Worm (Caenorhabditis elegans) whole organism, L3 larva: ENCODE measurements around the gene far-5.

Source experiments
- R02D3.7 ChIP-seq: fragments of 150-350 bp; optimal IDR thresholded peaks from 2 replicates; lab custom pipeline; 2014; ENCODE audit warnings: missing biosample characterization, missing genetic modification characterization
- aly-2 ChIP-seq: fragments of 150-350 bp; optimal IDR thresholded peaks from 2 replicates; lab custom pipeline; 2014; ENCODE audit warnings: missing biosample characterization, missing genetic modification characterization
- ama-1 ChIP-seq: fragments of 150-350 bp; optimal IDR thresholded peaks from 2 replicates; lab custom pipeline; 2018
- ceh-28 ChIP-seq: fragments of 150-350 bp; optimal IDR thresholded peaks from 2 replicates; lab custom pipeline; 2014; ENCODE audit warnings: missing biosample characterization, missing genetic modification reagents, missing genetic modification characterization
- ceh-82 ChIP-seq: fragments of 150-350 bp; optimal IDR thresholded peaks from 2 replicates; lab custom pipeline; 2014; ENCODE audit warnings: missing biosample characterization, missing genetic modification characterization
- egl-5 ChIP-seq: fragments of 150-350 bp; optimal IDR thresholded peaks from 2 replicates; lab custom pipeline; 2017; ENCODE audit warnings: missing biosample characterization, missing genetic modification reagents, missing genetic modification characterization, inconsistent platforms
- elt-1 ChIP-seq: fragments of 150-350 bp; optimal IDR thresholded peaks from 2 replicates; lab custom pipeline; 2014; ENCODE audit warnings: missing biosample characterization, missing genetic modification characterization
- elt-2 ChIP-seq: sonication (generic microtip); optimal IDR thresholded peaks from 2 replicates; lab custom pipeline; 2016; ENCODE audit warnings: missing genetic modification reagents, mild to moderate bottlenecking, missing genetic modification characterization, missing compliant biosample characterization
- elt-3 ChIP-seq, 3 experiments: fragments of 150-350 bp in 1 of 3; sonication (generic microtip) in 2 of 3; optimal IDR thresholded peaks; 2 replicates in 2 of 3; 4 replicates in 1 of 3; lab custom pipeline; 2014 to 2017; ENCODE audit warnings: missing biosample characterization in 3 of 3, missing genetic modification characterization in 3 of 3
- eor-1 ChIP-seq, 2 experiments: fragments of 150-350 bp; optimal IDR thresholded peaks; 2 replicates each; lab custom pipeline; 2014 to 2018; ENCODE audit warnings: missing biosample characterization in 2 of 2, missing genetic modification characterization in 2 of 2
- fkh-2 ChIP-seq: fragments of 150-350 bp; optimal IDR thresholded peaks from 2 replicates; lab custom pipeline; 2014; ENCODE audit warnings: missing biosample characterization, missing genetic modification reagents, missing genetic modification characterization
- fos-1 ChIP-seq: fragments of 150-350 bp; optimal IDR thresholded peaks from 2 replicates; lab custom pipeline; 2014; ENCODE audit warnings: missing biosample characterization, missing genetic modification characterization
- hmg-11 ChIP-seq: sonication (generic microtip); optimal IDR thresholded peaks from 2 replicates; lab custom pipeline; 2016; ENCODE audit warnings: missing genetic modification characterization, missing compliant biosample characterization
- lin-15B ChIP-seq: fragments of 150-350 bp; optimal IDR thresholded peaks from 2 replicates; lab custom pipeline; 2014; ENCODE audit warnings: missing biosample characterization, missing genetic modification characterization
- lin-39 ChIP-seq: fragments of 150-350 bp; optimal IDR thresholded peaks from 2 replicates; lab custom pipeline; 2018; ENCODE audit warnings: missing biosample characterization, missing genetic modification reagents, missing genetic modification characterization
- lsy-12 ChIP-seq: sonication (generic microtip); optimal IDR thresholded peaks from 2 replicates; lab custom pipeline; 2016; ENCODE audit warnings: mild to moderate bottlenecking, missing genetic modification characterization, missing compliant biosample characterization
- mdl-1 ChIP-seq: fragments of 150-350 bp; optimal IDR thresholded peaks from 2 replicates; lab custom pipeline; 2014; ENCODE audit warnings: missing biosample characterization, missing genetic modification characterization
- mml-1 ChIP-seq: fragments of 150-350 bp; sonication (generic microtip); optimal IDR thresholded peaks from 3 replicates; lab custom pipeline; 2014; ENCODE audit warnings: missing biosample characterization, missing genetic modification characterization
- nfya-1 ChIP-seq: sonication (generic microtip); optimal IDR thresholded peaks from 2 replicates; lab custom pipeline; 2017; ENCODE audit warnings: missing genetic modification characterization, mild to moderate bottlenecking, missing compliant biosample characterization, antibody characterized with exemption, moderate library complexity; ENCODE audit not compliant: insufficient read depth
- nhr-11 ChIP-seq: fragments of 150-350 bp; optimal IDR thresholded peaks from 2 replicates; lab custom pipeline; 2014; ENCODE audit warnings: missing biosample characterization, missing genetic modification characterization
- nhr-12 ChIP-seq: fragments of 150-350 bp; optimal IDR thresholded peaks from 2 replicates; lab custom pipeline; 2014; ENCODE audit warnings: missing biosample characterization, missing genetic modification characterization
- nhr-23 ChIP-seq: fragments of 150-350 bp; optimal IDR thresholded peaks from 2 replicates; lab custom pipeline; 2014; ENCODE audit warnings: missing biosample characterization, missing genetic modification reagents, missing genetic modification characterization
- nhr-25 ChIP-seq: sonication (generic microtip); optimal IDR thresholded peaks from 2 replicates; lab custom pipeline; 2017; ENCODE audit warnings: missing biosample characterization, missing genetic modification characterization
- nhr-76 ChIP-seq: fragments of 150-350 bp; sonication (generic microtip); optimal IDR thresholded peaks from 5 replicates; lab custom pipeline; 2014; ENCODE audit warnings: missing biosample characterization, missing genetic modification characterization
- pqm-1 ChIP-seq: fragments of 150-350 bp; optimal IDR thresholded peaks from 2 replicates; lab custom pipeline; 2017; ENCODE audit warnings: missing biosample characterization, missing genetic modification characterization, inconsistent platforms
- skn-1 ChIP-seq: fragments of 150-350 bp; optimal IDR thresholded peaks from 2 replicates; lab custom pipeline; 2014; ENCODE audit warnings: missing biosample characterization, missing genetic modification characterization
- snpc-4 ChIP-seq: fragments of 150-350 bp; optimal IDR thresholded peaks from 2 replicates; lab custom pipeline; 2014; ENCODE audit warnings: missing biosample characterization, missing genetic modification characterization
- tbx-2 ChIP-seq: sonication (generic microtip); optimal IDR thresholded peaks from 2 replicates; lab custom pipeline; 2016; ENCODE audit warnings: mild to moderate bottlenecking, missing genetic modification characterization, missing compliant biosample characterization
- unc-62 ChIP-seq: fragments of 150-350 bp; sonication (generic microtip); optimal IDR thresholded peaks from 4 replicates; lab custom pipeline; 2014; ENCODE audit warnings: missing biosample characterization, missing genetic modification reagents, missing genetic modification characterization
- zag-1 ChIP-seq: fragments of 150-350 bp; optimal IDR thresholded peaks from 2 replicates; lab custom pipeline; 2014; ENCODE audit warnings: missing biosample characterization, missing genetic modification characterization
- ztf-11 ChIP-seq: fragments of 150-350 bp; optimal IDR thresholded peaks from 2 replicates; lab custom pipeline; 2014; ENCODE audit warnings: missing biosample characterization, missing genetic modification characterization
- ztf-4 ChIP-seq: fragments of 150-350 bp; optimal IDR thresholded peaks from 2 replicates; lab custom pipeline; 2014; ENCODE audit warnings: missing biosample characterization, missing genetic modification characterization

far-5 gene

ce11 chrV:12974047-12974446 lies 21.3 kb upstream of the far-5 start:
- TF ChIP-seq lsy-12 (tag; lab: Kevin White, UChicago) (no peak), elt-1 (tag; lab: Kevin White, UChicago) (no peak), nhr-25 (tag; lab: Kevin White, UChicago) (no peak), ceh-28 (tag; lab: Kevin White, UChicago) (no peak), hmg-11 (tag; lab: Kevin White, UChicago) (no peak), snpc-4 (tag; lab: Kevin White, UChicago) (no peak), mml-1 (no peak), nhr-12 (tag; lab: Kevin White, UChicago) (no peak), ztf-11 (tag; lab: Kevin White, UChicago) (no peak), elt-2 (tag; lab: Kevin White, UChicago) (no peak), tbx-2 (tag; lab: Kevin White, UChicago) (no peak), eor-1 (tag; optimal IDR thresholded peaks at IDR 0.05; lab: Kevin White, UChicago) (no peak), ztf-4 (tag; lab: Kevin White, UChicago) (no peak)

ce11 chrV:12987061-12987460 lies 8.3 kb upstream of the far-5 start, which contains the start of gene shw-3:
Gene shw-3, minus strand, starts transcription at chrV:12987161.
- TF ChIP-seq nfya-1 (tag; lab: Kevin White, UChicago) = no peak
- TF ChIP-seq nhr-76 (tag; lab: Kevin White, UChicago) = no peak
- TF ChIP-seq eor-1 (tag; optimal IDR thresholded peaks at IDR 0.05; lab: Kevin White, UChicago) = no peak
- TF ChIP-seq mdl-1 (tag; lab: Kevin White, UChicago) = no peak
- TF ChIP-seq elt-3 (tag; optimal IDR thresholded peaks at IDR 0.05; lab: Kevin White, UChicago) = no peak
- TF ChIP-seq nhr-11 (tag; lab: Kevin White, UChicago) = no peak
- TF ChIP-seq ama-1 = no peak
- TF ChIP-seq lin-15B (tag; lab: Kevin White, UChicago) = no peak

- no peak for TF ChIP-seq ceh-28 (tag; lab: Kevin White, UChicago)
- TF ChIP-seq lin-39 (tag; lab: Kevin White, UChicago) = no peak
- TF ChIP-seq elt-1 (tag; lab: Kevin White, UChicago) = no peak
- no peak for TF ChIP-seq nhr-23 (tag; lab: Kevin White, UChicago)
- TF ChIP-seq ztf-11 (tag; lab: Kevin White, UChicago) = no peak
- no peak for TF ChIP-seq pqm-1 (tag; lab: Kevin White, UChicago)
- TF ChIP-seq unc-62 (GFP tag; lab: Kevin White, UChicago) = no peak
- no peak for TF ChIP-seq fkh-2 (tag; lab: Kevin White, UChicago)
- TF ChIP-seq egl-5 (tag; lab: Kevin White, UChicago) = no peak
- no peak for TF ChIP-seq zag-1 (tag; lab: Kevin White, UChicago)
- no peak for TF ChIP-seq hmg-11 (tag; lab: Kevin White, UChicago)
- no peak for TF ChIP-seq nhr-11 (tag; lab: Kevin White, UChicago)
- no peak for TF ChIP-seq ama-1
- TF ChIP-seq skn-1 (tag; lab: Kevin White, UChicago) = no peak
Observed at ce11 chrV:12988256-12988655, 7.1 kb upstream of the far-5 start, which contains the start of gene F15B9.8. Gene F15B9.8, plus strand, starts transcription at chrV:12988556.

- TF ChIP-seq elt-1 (tag; lab: Kevin White, UChicago) = peak; percentile 17
- peak; percentile 73 for TF ChIP-seq nhr-25 (tag; lab: Kevin White, UChicago)
- no peak for TF ChIP-seq aly-2 (tag; lab: Kevin White, UChicago)
- TF ChIP-seq snpc-4 (tag; lab: Kevin White, UChicago) = no peak
- no peak for TF ChIP-seq R02D3.7 (tag; lab: Kevin White, UChicago)
- no peak for TF ChIP-seq nhr-11 (tag; lab: Kevin White, UChicago)
Observed at ce11 chrV:12992891-12993290, 2.5 kb upstream of the far-5 start, which contains the start of the genes F15B9.11 and dsl-7. Gene F15B9.11, minus strand, starts transcription at chrV:12992895. Gene dsl-7, plus strand, starts transcription at chrV:12993150.

DNA sequence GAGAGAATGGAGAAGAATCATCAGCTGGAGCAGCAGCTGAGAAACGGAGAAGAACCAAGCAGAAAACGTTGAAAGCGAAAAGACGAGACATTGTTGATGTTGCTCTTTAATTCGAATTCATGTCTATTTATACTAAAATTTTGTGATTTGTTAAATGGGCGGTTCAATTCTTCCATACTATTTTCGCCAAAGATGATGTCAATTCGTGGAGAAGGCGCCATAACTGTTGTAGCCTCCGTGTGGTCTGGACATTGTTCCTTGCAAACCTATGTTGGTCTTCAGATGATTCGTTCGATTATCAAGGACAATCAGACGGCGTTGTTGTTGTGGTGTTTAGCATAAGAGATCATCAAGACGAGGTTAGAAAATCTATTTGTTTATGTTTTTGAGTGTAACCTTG lies 2.1 kb downstream of the far-5 start, which contains the start of gene far-3:
Gene far-3 (minus strand): TSS at position 101 of the 400 bp plus-strand sequence.
- TF ChIP-seq fos-1 (tag; lab: Kevin White, UChicago) = no peak
- TF ChIP-seq fkh-2 (tag; lab: Kevin White, UChicago) = no peak
- no peak for TF ChIP-seq unc-62 (GFP tag; lab: Kevin White, UChicago)
- TF ChIP-seq mml-1 = no peak
- TF ChIP-seq pqm-1 (tag; lab: Kevin White, UChicago) = no peak
- TF ChIP-seq nhr-11 (tag; lab: Kevin White, UChicago) = no peak
- no peak for TF ChIP-seq skn-1 (tag; lab: Kevin White, UChicago)
- no peak for TF ChIP-seq nfya-1 (tag; lab: Kevin White, UChicago)
- TF ChIP-seq ceh-82 (tag; lab: Kevin White, UChicago) = no peak
- no peak for TF ChIP-seq ama-1
- TF ChIP-seq lsy-12 (tag; lab: Kevin White, UChicago) = no peak
- TF ChIP-seq, all 47 proteins: peak for 0
